Worm (Caenorhabditis elegans) whole organism, early embryonic: ENCODE results near the gene ZK228.13.

ENCODE experiments used
- B0310.2 ChIP-seq: sonication (generic microtip); optimal IDR thresholded peaks from 2 replicates; lab custom pipeline; 2016; ENCODE audit warnings: mild to moderate bottlenecking, missing genetic modification characterization, missing compliant biosample characterization
- F13C5.2 ChIP-seq: sonication (generic microtip); optimal IDR thresholded peaks from 2 replicates; lab custom pipeline; 2017; ENCODE audit warnings: mild to moderate bottlenecking, missing genetic modification characterization, inconsistent platforms, missing compliant biosample characterization
- aly-1 ChIP-seq: sonication (generic microtip); optimal IDR thresholded peaks from 2 replicates; lab custom pipeline; 2016; ENCODE audit warnings: missing genetic modification characterization, missing compliant biosample characterization
- ama-1 ChIP-seq: fragments of 150-350 bp; optimal IDR thresholded peaks from 2 replicates; lab custom pipeline; 2014
- ceh-13 ChIP-seq: fragments of 200-800 bp; sonication (Bioruptor generic); optimal IDR thresholded peaks from 2 replicates; lab custom pipeline; 2018; ENCODE audit warnings: mild to moderate bottlenecking, missing genetic modification characterization, missing compliant biosample characterization
- ceh-36 ChIP-seq: sonication (generic microtip); optimal IDR thresholded peaks from 2 replicates; lab custom pipeline; 2016; ENCODE audit warnings: missing genetic modification characterization, inconsistent platforms, missing compliant biosample characterization
- ets-7 ChIP-seq: sonication (generic microtip); optimal IDR thresholded peaks from 2 replicates; lab custom pipeline; 2016; ENCODE audit warnings: missing genotype, missing genetic modification characterization, missing compliant biosample characterization
- flt-1 ChIP-seq: fragments of 200-800 bp; sonication (Bioruptor generic); IDR thresholded peaks from 2 replicates; pipeline ENCODE4 v1.3.6; 2022; ENCODE audit warnings: missing genetic modification characterization, missing compliant biosample characterization
- hmbx-1 ChIP-seq: sonication (generic microtip); optimal IDR thresholded peaks from 2 replicates; lab custom pipeline; 2016; ENCODE audit warnings: mild to moderate bottlenecking, missing genetic modification characterization, missing compliant biosample characterization
- hmg-4 ChIP-seq: fragments of 200-800 bp; sonication (Bioruptor generic); optimal IDR thresholded peaks from 2 replicates; lab custom pipeline; 2018; ENCODE audit warnings: mild to moderate bottlenecking, missing genetic modification characterization, missing compliant biosample characterization
- hnd-1 ChIP-seq: sonication (generic microtip); optimal IDR thresholded peaks from 2 replicates; lab custom pipeline; 2016; ENCODE audit warnings: missing genetic modification characterization, missing compliant biosample characterization
- pes-1 ChIP-seq: fragments of 200-800 bp; sonication (Bioruptor generic); IDR thresholded peaks from 2 replicates; pipeline ENCODE4 v1.3.6; 2022; ENCODE audit warnings: missing genetic modification reagents, missing genetic modification characterization, missing compliant biosample characterization
- scrt-1 ChIP-seq: fragments of 200-800 bp; sonication (Bioruptor generic); IDR thresholded peaks from 2 replicates; pipeline ENCODE4 v1.3.6; 2022; ENCODE audit warnings: missing genetic modification characterization, missing compliant biosample characterization
- sea-1 ChIP-seq: fragments of 200-800 bp; sonication (Bioruptor generic); conservative IDR thresholded peaks from 2 replicates; pipeline ENCODE4 v1.3.6; 2022; ENCODE audit warnings: missing genetic modification characterization, missing compliant biosample characterization
- tbx-11 ChIP-seq: fragments of 200-800 bp; sonication (Bioruptor generic); IDR thresholded peaks from 2 replicates; pipeline ENCODE4 v1.3.6; 2022; ENCODE audit warnings: missing genetic modification characterization, missing compliant biosample characterization
- tbx-37 ChIP-seq: fragments of 200-800 bp; sonication (Bioruptor generic); conservative IDR thresholded peaks from 2 replicates; pipeline ENCODE4 v1.3.6; 2022; ENCODE audit warnings: missing genetic modification reagents, missing genetic modification characterization, missing compliant biosample characterization
- tra-4 ChIP-seq: sonication (generic microtip); optimal IDR thresholded peaks from 2 replicates; lab custom pipeline; 2017; ENCODE audit warnings: missing genetic modification characterization, missing compliant biosample characterization

ZK228.13 gene

DNA sequence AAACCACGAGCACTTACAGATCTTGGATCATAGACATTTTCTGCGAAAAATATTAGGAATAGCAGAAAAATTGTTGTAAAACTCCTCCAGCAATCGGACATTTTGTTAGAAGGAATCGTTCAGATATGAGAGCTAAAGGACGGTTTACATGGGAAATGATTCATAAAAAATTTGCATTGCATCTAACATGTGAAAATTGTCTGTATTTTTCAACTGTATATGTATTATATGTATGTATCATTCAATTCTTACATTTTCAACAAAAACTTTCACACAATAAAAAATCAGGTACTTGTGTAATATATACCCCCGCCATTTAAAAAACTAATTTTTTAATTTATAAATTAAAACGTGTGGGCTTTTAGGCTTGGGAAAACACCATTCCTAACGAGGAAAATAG is at the start of gene ZK228.13:
TSS of gene ZK228.13 (minus strand) at position 101 of the 400 bp plus-strand sequence.
- TF ChIP-seq hmg-4 (no peak), F13C5.2 (tag; lab: Kevin White, UChicago) (no peak), ceh-13 (GFP tag; lab: Kevin White, UChicago) (no peak), pes-1 (no peak), tbx-37 (GFP tag; lab: Robert Waterston, UW) (no peak), ama-1 (lab: Kevin White, UChicago) (no peak), hmbx-1 (tag; lab: Kevin White, UChicago) (no peak), scrt-1 (GFP tag; lab: Robert Waterston, UW) (no peak), tbx-11 (GFP tag; lab: Robert Waterston, UW) (no peak), aly-1 (no peak), hnd-1 (tag; lab: Kevin White, UChicago) (no peak), flt-1 (GFP tag; lab: Robert Waterston, UW) (no peak)

DNA sequence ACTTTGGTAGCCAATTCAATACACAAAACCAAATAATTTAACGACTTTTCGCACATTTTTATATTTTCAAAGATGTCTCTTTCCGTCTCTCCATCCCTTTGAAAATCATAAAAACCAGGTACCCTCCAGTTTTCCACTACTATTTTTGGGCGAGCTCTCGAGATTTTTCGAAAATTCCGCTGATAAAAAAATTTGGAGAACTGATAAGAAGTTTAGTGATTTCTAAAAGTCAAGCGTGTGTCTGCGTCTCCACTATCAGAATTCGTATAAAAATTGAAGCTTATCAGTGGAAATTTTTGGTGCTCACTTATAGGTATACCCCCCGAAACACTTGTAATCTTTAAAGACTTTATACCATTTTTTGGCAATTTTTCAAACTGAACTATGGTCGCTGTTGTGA is 48.5 kb upstream of the ZK228.13 start, which contains the start of gene hmit-1.1:
TSS of gene hmit-1.1 (plus strand) at position 294 of the 400 bp plus-strand sequence.
- TF ChIP-seq ets-7 (tag; lab: Kevin White, UChicago) (no peak), tbx-37 (GFP tag; lab: Robert Waterston, UW) (no peak), pes-1 (no peak), ceh-36 (tag; lab: Kevin White, UChicago) (no peak), hnd-1 (tag; lab: Kevin White, UChicago) (no peak), tra-4 (tag; lab: Kevin White, UChicago) (no peak), F13C5.2 (tag; lab: Kevin White, UChicago) (no peak), hmg-4 (no peak), sea-1 (GFP tag; lab: Robert Waterston, UW) (no peak), flt-1 (GFP tag; lab: Robert Waterston, UW) (no peak), hmbx-1 (tag; lab: Kevin White, UChicago) (no peak), scrt-1 (GFP tag; lab: Robert Waterston, UW) (no peak), ama-1 (lab: Kevin White, UChicago) (no peak), aly-1 (no peak), tbx-11 (GFP tag; lab: Robert Waterston, UW) (no peak), ceh-13 (GFP tag; lab: Kevin White, UChicago) (no peak)

DNA sequence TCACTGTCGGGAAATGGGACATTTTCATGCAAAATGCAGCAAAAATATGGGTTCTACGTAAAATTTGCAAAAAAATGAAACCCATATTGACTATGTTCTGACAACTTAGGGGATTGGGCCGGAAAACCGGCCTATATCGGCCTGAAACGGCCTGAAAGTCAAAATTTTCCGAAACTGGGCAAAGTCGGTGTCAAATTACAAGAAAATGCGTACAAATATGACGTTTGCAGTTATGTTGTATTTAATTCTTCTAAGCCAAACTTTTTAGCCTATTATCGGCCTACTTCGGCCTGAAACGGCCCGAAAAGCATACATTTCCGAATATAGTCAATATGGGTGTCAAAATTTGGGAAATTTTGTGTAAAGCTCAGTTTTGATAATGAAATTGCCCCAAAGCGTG is 43.9 kb upstream of the ZK228.13 start:
- no peak for TF ChIP-seq hmg-4
- no peak for TF ChIP-seq aly-1
- no peak for TF ChIP-seq ama-1 (lab: Kevin White, UChicago)
- no peak for TF ChIP-seq hnd-1 (tag; lab: Kevin White, UChicago)

DNA sequence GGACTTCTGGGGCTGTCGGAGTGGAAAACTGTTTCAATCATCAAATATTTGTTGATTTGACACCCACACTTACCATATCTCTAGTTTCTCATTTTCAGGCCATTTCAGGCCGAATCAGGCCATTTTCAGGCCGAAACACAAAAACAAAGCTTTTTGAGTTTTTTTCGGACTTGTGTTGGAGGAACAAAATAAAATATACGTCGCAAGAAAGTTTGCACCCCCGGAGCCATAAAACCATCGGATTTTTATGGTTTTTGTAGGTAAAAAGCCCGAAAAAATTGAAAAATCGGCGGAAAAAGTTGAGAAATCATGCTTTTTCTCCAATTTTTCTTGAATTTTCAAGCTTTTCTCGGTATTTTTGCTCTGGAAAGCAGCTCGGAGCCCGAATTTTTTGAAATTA is 40.6 kb upstream of the ZK228.13 start, which contains the start of gene Y51A2D.1:
TSS of gene Y51A2D.1 (plus strand) at position 301 of the 400 bp plus-strand sequence.
- TF ChIP-seq pes-1 (no peak), hnd-1 (tag; lab: Kevin White, UChicago) (no peak), ceh-36 (tag; lab: Kevin White, UChicago) (no peak), tra-4 (tag; lab: Kevin White, UChicago) (no peak), ets-7 (tag; lab: Kevin White, UChicago) (no peak), aly-1 (no peak), hmbx-1 (tag; lab: Kevin White, UChicago) (no peak), F13C5.2 (tag; lab: Kevin White, UChicago) (no peak), tbx-37 (GFP tag; lab: Robert Waterston, UW) (no peak), tbx-11 (GFP tag; lab: Robert Waterston, UW) (no peak)

DNA sequence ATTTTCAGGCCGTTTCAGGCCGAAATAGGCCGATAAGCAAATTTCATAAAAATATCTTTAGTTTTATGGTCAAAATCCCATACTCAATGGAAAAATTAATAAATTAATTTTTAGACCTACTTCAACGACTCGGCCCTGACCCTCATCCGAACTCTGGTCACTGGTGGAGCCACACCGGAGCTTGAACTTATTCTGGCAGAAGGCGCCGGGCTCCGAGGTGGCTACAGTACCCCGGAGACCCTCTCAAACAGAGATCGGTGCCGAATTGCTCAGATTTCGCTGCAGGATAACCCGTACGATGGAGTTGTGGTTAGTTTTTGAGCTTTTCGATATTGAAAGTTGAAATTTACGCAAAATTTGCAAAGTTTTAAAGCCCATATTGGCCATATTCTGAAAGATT is 38.8 kb upstream of the ZK228.13 start:
- TF ChIP-seq ceh-13 (GFP tag; lab: Kevin White, UChicago) (peak; percentile 4), aly-1 (no peak)

DNA sequence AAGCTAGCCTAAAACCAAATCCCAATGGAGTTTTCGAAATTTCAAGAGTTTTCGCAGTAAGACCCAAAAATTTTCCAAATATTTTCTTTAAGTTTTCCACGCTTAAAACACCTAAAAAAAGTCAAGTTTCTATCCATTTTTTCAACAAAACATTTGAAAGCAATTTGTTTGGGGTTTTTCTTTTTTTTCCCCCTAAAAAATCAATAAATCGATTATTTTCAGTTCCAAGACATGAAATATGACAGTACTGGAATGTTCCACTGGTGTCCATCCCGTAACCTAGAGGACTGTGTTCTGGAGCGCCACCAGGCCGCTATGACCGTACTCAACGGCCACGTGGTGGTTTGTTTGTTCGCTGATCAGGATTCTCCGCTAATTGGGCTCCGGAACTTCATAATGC is 36.6 kb upstream of the ZK228.13 start:
- TF ChIP-seq hnd-1 (tag; lab: Kevin White, UChicago) (no peak), aly-1 (no peak), ceh-13 (GFP tag; lab: Kevin White, UChicago) (no peak), ama-1 (lab: Kevin White, UChicago) (no peak), ets-7 (tag; lab: Kevin White, UChicago) (no peak), tbx-11 (GFP tag; lab: Robert Waterston, UW) (no peak), B0310.2 (tag; lab: Kevin White, UChicago) (no peak), tbx-37 (GFP tag; lab: Robert Waterston, UW) (no peak), ceh-36 (tag; lab: Kevin White, UChicago) (no peak), scrt-1 (GFP tag; lab: Robert Waterston, UW) (no peak), tra-4 (tag; lab: Kevin White, UChicago) (no peak), sea-1 (GFP tag; lab: Robert Waterston, UW) (no peak), F13C5.2 (tag; lab: Kevin White, UChicago) (no peak), pes-1 (no peak), flt-1 (GFP tag; lab: Robert Waterston, UW) (no peak), hmg-4 (no peak), hmbx-1 (tag; lab: Kevin White, UChicago) (no peak)

DNA sequence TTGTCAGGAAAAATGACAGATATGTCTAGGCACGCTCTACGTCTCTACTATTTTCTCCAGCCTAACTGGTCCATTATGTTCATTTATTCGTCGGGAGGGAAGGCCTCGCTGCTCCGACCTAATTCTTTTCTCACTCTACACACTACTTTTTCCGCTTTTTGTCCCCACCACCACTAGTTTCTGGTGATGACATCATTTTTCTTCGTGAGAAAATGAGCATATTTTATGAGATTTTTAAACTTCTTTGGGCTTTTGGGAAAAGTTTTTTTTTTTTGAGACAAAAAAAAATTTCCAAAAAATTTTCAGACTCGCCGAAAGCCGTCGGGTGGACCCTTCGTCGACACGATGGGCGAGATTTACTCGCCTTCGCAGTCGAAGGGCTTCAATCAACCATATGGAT is 24.0 kb upstream of the ZK228.13 start, which contains the start of gene slo-1:
TSS of gene slo-1 (plus strand) at position 301 of the 400 bp plus-strand sequence.
- TF ChIP-seq sea-1 (GFP tag; lab: Robert Waterston, UW): no peak
- TF ChIP-seq flt-1 (GFP tag; lab: Robert Waterston, UW): no peak
- TF ChIP-seq pes-1: no peak
- no peak for TF ChIP-seq ceh-13 (GFP tag; lab: Kevin White, UChicago)
- TF ChIP-seq scrt-1 (GFP tag; lab: Robert Waterston, UW): no peak
- no peak for TF ChIP-seq hmg-4
- TF ChIP-seq hmbx-1 (tag; lab: Kevin White, UChicago): no peak
- no peak for TF ChIP-seq aly-1
- TF ChIP-seq ets-7 (tag; lab: Kevin White, UChicago): no peak
